Worm (Caenorhabditis elegans) whole organism, L4 larva: ENCODE data around the gene letm-1.
A peak's percentile ranks its signal among the peaks of the same experiment; 100 is the strongest.

Source experiments
- F26F4.8 ChIP-seq: fragments of 200-800 bp; sonication (Bioruptor generic); conservative IDR thresholded peaks from 2 replicates; pipeline ENCODE4 v1.3.6; 2022; ENCODE audit warnings: missing genetic modification characterization, missing compliant biosample characterization
- T20F7.1 ChIP-seq: fragments of 200-800 bp; sonication (Bioruptor generic); optimal IDR thresholded peaks from 2 replicates; lab custom pipeline; 2018; ENCODE audit warnings: mild to moderate bottlenecking, missing genetic modification characterization, missing compliant biosample characterization
- T26A8.4 ChIP-seq: fragments of 200-800 bp; sonication (Bioruptor generic); IDR thresholded peaks from 2 replicates; pipeline ENCODE4 v1.3.6; 2022; ENCODE audit warnings: missing genetic modification characterization, missing compliant biosample characterization
- aha-1 ChIP-seq: fragments of 150-350 bp; peaks from one replicate; lab custom pipeline; 2014; ENCODE audit warnings: missing biosample characterization, missing genetic modification characterization
- daf-16 ChIP-seq, 3 experiments: sonication (generic microtip); optimal IDR thresholded peaks; 2 replicates each; lab custom pipeline; 2016 to 2017; ENCODE audit warnings: missing genetic modification characterization in 3 of 3, missing genetic modification reagents in 3 of 3, mild to moderate bottlenecking in 2 of 3, missing compliant biosample characterization in 2 of 3, missing biosample characterization in 1 of 3, moderate library complexity in 1 of 3
- dmd-6 ChIP-seq: fragments of 200-800 bp; sonication (Bioruptor generic); IDR thresholded peaks from 2 replicates; pipeline ENCODE4 v1.3.6; 2022; ENCODE audit warnings: missing genetic modification reagents, missing genetic modification characterization, missing compliant biosample characterization
- dpl-1 ChIP-seq: fragments of 150-350 bp; optimal IDR thresholded peaks from 2 replicates; lab custom pipeline; 2014; ENCODE audit warnings: missing biosample characterization, missing genetic modification reagents, missing genetic modification characterization
- dve-1 ChIP-seq: sonication (generic microtip); optimal IDR thresholded peaks from 2 replicates; lab custom pipeline; 2017; ENCODE audit warnings: antibody characterized with exemption, mild to moderate bottlenecking, missing genetic modification characterization, missing compliant biosample characterization; ENCODE audit not compliant: insufficient read depth
- fos-1 ChIP-seq: fragments of 150-350 bp; optimal IDR thresholded peaks from 2 replicates; lab custom pipeline; 2014; ENCODE audit warnings: missing biosample characterization, missing genetic modification characterization
- gei-8 ChIP-seq: fragments of 200-800 bp; sonication (Bioruptor generic); optimal IDR thresholded peaks from 2 replicates; lab custom pipeline; 2018; ENCODE audit warnings: mild to moderate bottlenecking, missing genetic modification characterization, missing compliant biosample characterization
- hif-1 ChIP-seq, 2 experiments: sonication (generic microtip); optimal IDR thresholded peaks; 2 replicates each; lab custom pipeline; 2016 to 2017; ENCODE audit warnings: missing compliant biosample characterization in 2 of 2, missing genetic modification characterization in 2 of 2, missing genetic modification reagents in 2 of 2, missing genotype in 2 of 2, mild to moderate bottlenecking in 1 of 2
- hlh-11 ChIP-seq: fragments of 200-800 bp; sonication (Bioruptor generic); optimal IDR thresholded peaks from 2 replicates; lab custom pipeline; 2018; ENCODE audit warnings: mild to moderate bottlenecking, missing genetic modification characterization, missing compliant biosample characterization
- hlh-30 ChIP-seq: sonication (generic microtip); optimal IDR thresholded peaks from 2 replicates; lab custom pipeline; 2017; ENCODE audit warnings: antibody characterized with exemption, mild to moderate bottlenecking, missing genetic modification characterization, missing compliant biosample characterization; ENCODE audit not compliant: insufficient read depth
- hmg-1.1 ChIP-seq: fragments of 200-800 bp; sonication (Bioruptor generic); IDR thresholded peaks from 2 replicates; pipeline ENCODE4 v1.3.6; 2022; ENCODE audit warnings: missing genetic modification reagents, missing genetic modification characterization, missing compliant biosample characterization
- lin-13 ChIP-seq: fragments of 150-350 bp; optimal IDR thresholded peaks from 2 replicates; lab custom pipeline; 2014; ENCODE audit warnings: missing biosample characterization, missing genetic modification reagents, missing genetic modification characterization
- lin-15B ChIP-seq: fragments of 150-350 bp; sonication (generic microtip); optimal IDR thresholded peaks from 3 replicates; lab custom pipeline; 2014; ENCODE audit warnings: missing biosample characterization, missing genetic modification characterization
- lsy-2 ChIP-seq, 2 experiments: fragments of 150-350 bp in 1 of 2; sonication (generic microtip) in 1 of 2; optimal IDR thresholded peaks; 2 replicates each; lab custom pipeline; 2014 to 2017; ENCODE audit warnings: missing biosample characterization in 2 of 2, missing genetic modification characterization in 2 of 2
- mdl-1 ChIP-seq, 2 experiments: fragments of 150-350 bp in 1 of 2; sonication (generic microtip) in 1 of 2; optimal IDR thresholded peaks; 2 replicates each; lab custom pipeline; 2014 to 2017; ENCODE audit warnings: missing biosample characterization in 2 of 2, missing genetic modification characterization in 2 of 2
- mep-1 ChIP-seq: fragments of 150-350 bp; sonication (generic microtip); optimal IDR thresholded peaks from 3 replicates; lab custom pipeline; 2014; ENCODE audit warnings: missing biosample characterization, missing genetic modification characterization
- mes-2 ChIP-seq: sonication (generic microtip); optimal IDR thresholded peaks from 2 replicates; lab custom pipeline; 2016; ENCODE audit warnings: missing genotype, mild to moderate bottlenecking, missing genetic modification characterization, missing compliant biosample characterization; ENCODE audit not compliant: poor library complexity, severe bottlenecking
- mxl-3 ChIP-seq: fragments of 200-800 bp; sonication (Bioruptor generic); optimal IDR thresholded peaks from 2 replicates; lab custom pipeline; 2018; ENCODE audit warnings: mild to moderate bottlenecking, missing genetic modification characterization, missing compliant biosample characterization
- nhr-102 ChIP-seq: sonication (generic microtip); optimal IDR thresholded peaks from 2 replicates; lab custom pipeline; 2016; ENCODE audit warnings: mild to moderate bottlenecking, missing genetic modification characterization, moderate library complexity, missing compliant biosample characterization
- nhr-28 ChIP-seq: fragments of 150-350 bp; optimal IDR thresholded peaks from 2 replicates; lab custom pipeline; 2014; ENCODE audit warnings: missing biosample characterization, missing genetic modification characterization
- nhr-41 ChIP-seq: fragments of 200-800 bp; sonication (Bioruptor generic); IDR thresholded peaks from 2 replicates; pipeline ENCODE4 v1.3.6; 2022; ENCODE audit warnings: missing genetic modification reagents, missing genetic modification characterization, missing compliant biosample characterization
- nhr-48 ChIP-seq: sonication (generic microtip); optimal IDR thresholded peaks from 2 replicates; lab custom pipeline; 2016; ENCODE audit warnings: mild to moderate bottlenecking, missing genetic modification characterization, missing compliant biosample characterization
- nhr-76 ChIP-seq: fragments of 150-350 bp; optimal IDR thresholded peaks from 2 replicates; lab custom pipeline; 2014; ENCODE audit warnings: missing biosample characterization, missing genetic modification characterization
- nhr-77 ChIP-seq: fragments of 150-350 bp; optimal IDR thresholded peaks from 2 replicates; lab custom pipeline; 2014; ENCODE audit warnings: missing biosample characterization, missing genetic modification characterization
- pqm-1 ChIP-seq: sonication (generic microtip); optimal IDR thresholded peaks from 2 replicates; lab custom pipeline; 2017; ENCODE audit warnings: missing biosample characterization, missing genetic modification characterization
- rbr-2 ChIP-seq: sonication (generic microtip); optimal IDR thresholded peaks from 2 replicates; lab custom pipeline; 2016; ENCODE audit warnings: missing genotype, missing genetic modification characterization, missing compliant biosample characterization
- saeg-2 ChIP-seq: fragments of 200-800 bp; sonication (Bioruptor generic); IDR thresholded peaks from 2 replicates; pipeline ENCODE4 v1.3.6; 2022; ENCODE audit warnings: missing genetic modification reagents, missing genetic modification characterization, missing compliant biosample characterization
- sdz-12 ChIP-seq: fragments of 200-800 bp; sonication (Bioruptor generic); optimal IDR thresholded peaks from 2 replicates; lab custom pipeline; 2018; ENCODE audit warnings: mild to moderate bottlenecking, missing genetic modification characterization, missing compliant biosample characterization
- unc-62 ChIP-seq, 3 experiments: fragments of 150-350 bp in 1 of 3; sonication (generic microtip); optimal IDR thresholded peaks in 2 of 3; peaks in 1 of 3; 1 replicate in 1 of 3; 2 replicates in 2 of 3; lab custom pipeline; 2014 to 2017; ENCODE audit warnings: missing biosample characterization in 3 of 3, missing genetic modification characterization in 3 of 3, missing genetic modification reagents in 3 of 3, missing genotype in 1 of 3
- zfp-3 ChIP-seq: fragments of 200-800 bp; sonication (Bioruptor generic); conservative IDR thresholded peaks from 2 replicates; pipeline ENCODE4 v1.3.6; 2022; ENCODE audit warnings: missing genetic modification reagents, missing genetic modification characterization, missing compliant biosample characterization
- zip-2 ChIP-seq: fragments of 150-350 bp; optimal IDR thresholded peaks from 2 replicates; lab custom pipeline; 2014; ENCODE audit warnings: missing biosample characterization, missing genetic modification characterization

Gene letm-1

DNA sequence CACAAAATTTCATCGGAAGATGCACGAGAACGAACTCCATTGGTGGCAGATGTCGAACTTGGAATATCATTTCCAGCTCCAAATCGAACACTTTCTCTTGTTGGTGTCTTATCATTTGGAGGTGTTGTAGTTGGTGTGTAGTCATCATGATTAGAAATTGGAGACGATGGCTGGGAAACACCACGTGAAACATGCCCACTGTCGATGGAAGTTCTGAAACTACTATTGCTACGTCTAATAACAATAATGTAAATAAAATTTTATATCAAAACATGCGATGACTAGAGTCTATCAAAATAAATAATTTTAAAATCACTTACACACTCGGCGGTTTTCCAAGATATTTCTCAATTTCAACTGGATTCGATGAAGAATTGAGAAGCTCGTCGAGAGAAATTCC, 8.7 kb upstream of the letm-1 start:
- TF ChIP-seq F26F4.8 (GFP tag; lab: Robert Waterston, UW) (no peak), T20F7.1 (peak; percentile 47), nhr-76 (tag; lab: Kevin White, UChicago) (no peak), zip-2 (tag; lab: Kevin White, UChicago) (no peak), T26A8.4 (GFP tag; lab: Robert Waterston, UW) (no peak), mep-1 (tag; lab: Kevin White, UChicago) (no peak), aha-1 (no peak), daf-16 (GFP tag; optimal IDR thresholded peaks at IDR 0.05; lab: Kevin White, UChicago) (no peak), daf-16 (tag; optimal IDR thresholded peaks at IDR 0.05; lab: Kevin White, UChicago) (no peak), unc-62 (GFP tag; optimal IDR thresholded peaks at IDR 0.05 in 1 of 2; lab: Kevin White, UChicago) (no peak), unc-62 (tag; optimal IDR thresholded peaks at IDR 0.05; lab: Kevin White, UChicago) (no peak), nhr-77 (tag; lab: Kevin White, UChicago) (peak; percentile 31), nhr-28 (tag; lab: Kevin White, UChicago) (peak; percentile 64)
- TF ChIP-seq, all 104 proteins: peak for 3

DNA sequence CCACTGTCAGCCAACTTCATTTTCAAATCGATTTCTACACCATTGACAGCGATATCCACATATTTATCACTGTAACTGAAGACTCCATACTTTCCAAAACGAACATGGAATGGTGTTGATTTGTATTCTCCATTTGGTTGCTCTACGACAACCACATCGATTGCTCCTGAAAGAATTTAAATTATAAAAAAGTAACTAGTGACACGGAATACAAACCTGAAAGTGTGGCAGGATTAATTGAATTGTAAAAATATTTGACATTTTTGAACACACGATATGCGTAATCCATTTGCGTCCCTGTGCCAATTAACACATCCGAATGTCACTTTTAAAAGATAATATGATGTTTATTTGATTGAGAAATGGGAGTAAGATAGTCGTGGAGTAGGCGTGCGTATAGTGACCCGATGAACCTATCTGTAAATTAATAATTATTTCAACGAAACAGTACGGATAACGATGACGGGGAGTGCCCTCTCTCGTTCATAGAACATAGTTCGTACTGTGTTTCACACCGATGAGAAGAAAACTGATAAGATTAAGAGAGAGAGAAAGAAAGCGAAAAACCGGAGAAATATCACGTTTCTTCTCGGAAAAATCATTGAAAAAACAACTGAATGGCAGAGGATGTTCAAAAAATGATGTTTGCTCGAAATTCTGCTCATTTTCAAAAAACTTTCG, 7.2 kb upstream of the letm-1 start, which contains the start of gene lpin-1:
lpin-1 (minus strand) TSS at position 417 of the 681 bp plus-strand sequence.
- TF ChIP-seq aha-1 (peak; percentile 96), nhr-41 (GFP tag; lab: Robert Waterston, UW) (peak; percentile 53; the same call in 1 of the 2 replicates), mep-1 (tag; lab: Kevin White, UChicago) (peak; percentile 40), lsy-2 (tag; optimal IDR thresholded peaks at IDR 0.05; lab: Kevin White, UChicago) (peak in 1 of 2 experiments; percentile 8), sdz-12 (GFP tag; lab: Kevin White, UChicago) (peak; percentile 68), nhr-102 (tag; lab: Kevin White, UChicago) (no peak), hmg-1.1 (GFP tag; lab: Robert Waterston, UW) (no peak), fos-1 (tag; lab: Kevin White, UChicago) (no peak), daf-16 (GFP tag; optimal IDR thresholded peaks at IDR 0.05; lab: Kevin White, UChicago) (no peak), daf-16 (tag; optimal IDR thresholded peaks at IDR 0.05; lab: Kevin White, UChicago) (peak; percentile 44), zfp-3 (GFP tag; lab: Robert Waterston, UW) (0 out of 2 replicates have a peak, but pooled peaks have one; percentile 28), gei-8 (GFP tag; lab: Kevin White, UChicago) (no peak), saeg-2 (GFP tag; lab: Robert Waterston, UW) (peak; percentile 11; the same call in 1 of the 2 replicates), mxl-3 (peak; percentile 70), nhr-48 (tag; lab: Kevin White, UChicago) (peak; percentile 47), T20F7.1 (peak; percentile 0), mes-2 (tag; lab: Kevin White, UChicago) (peak; percentile 6), nhr-77 (tag; lab: Kevin White, UChicago) (peak; percentile 35), hif-1 (tag; optimal IDR thresholded peaks at IDR 0.05; lab: Kevin White, UChicago) (peak in 1 of 2 experiments; percentile 38), dve-1 (peak; percentile 69), lin-15B (tag; lab: Kevin White, UChicago) (no peak), unc-62 (GFP tag; optimal IDR thresholded peaks at IDR 0.05 in 1 of 2; lab: Kevin White, UChicago) (peak in 1 of 2 experiments; percentile 60), unc-62 (tag; optimal IDR thresholded peaks at IDR 0.05; lab: Kevin White, UChicago) (no peak), hlh-11 (tag; lab: Kevin White, UChicago) (peak; percentile 85), mdl-1 (tag; optimal IDR thresholded peaks at IDR 0.05; lab: Kevin White, UChicago) (peak in 1 of 2 experiments; percentile 54), nhr-28 (tag; lab: Kevin White, UChicago) (peak; percentile 77), hlh-30 (tag; lab: Kevin White, UChicago) (peak; percentile 20), dpl-1 (no peak), rbr-2 (tag; lab: Kevin White, UChicago) (no peak), pqm-1 (tag; lab: Kevin White, UChicago) (peak; percentile 16), lin-13 (GFP tag; lab: Kevin White, UChicago) (no peak)

DNA sequence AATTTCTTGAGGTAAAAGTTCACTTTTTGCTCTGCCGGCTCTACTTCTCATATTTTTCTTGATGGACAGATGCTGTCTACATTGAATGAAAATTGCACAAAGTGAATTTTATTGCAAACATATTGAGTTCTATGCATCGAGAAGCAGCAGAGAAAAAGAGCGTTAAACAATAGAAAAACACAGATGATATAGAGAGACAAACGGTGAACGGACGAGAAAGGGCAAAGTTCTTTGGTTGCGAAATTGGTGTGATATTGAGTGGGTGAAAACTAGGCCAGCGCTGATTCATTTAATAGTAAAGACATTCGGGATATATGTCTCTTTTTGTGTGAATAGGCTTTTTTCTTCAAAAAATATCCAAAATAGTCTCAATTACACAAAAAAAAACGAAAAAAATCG, 6.7 kb upstream of the letm-1 start:
- TF ChIP-seq hlh-11 (tag; lab: Kevin White, UChicago) = peak; percentile 9
- TF ChIP-seq dmd-6 = peak; percentile 42; the same call in 1 of the 2 replicates
- TF ChIP-seq hlh-30 (tag; lab: Kevin White, UChicago) = no peak
